Fruit fly (Drosophila melanogaster) Kc167 (cell line): ENCODE data around the gene koko.

Source experiments
- Sin3A ChIP-seq: fragments of >200 bp; optimal IDR thresholded peaks from 2 replicates; lab custom pipeline; 2018; ENCODE audit warnings: missing external identifiers
- insv ChIP-seq: fragments of >200 bp; optimal IDR thresholded peaks from 3 replicates; lab custom pipeline; 2018; ENCODE audit warnings: missing external identifiers

DNA sequence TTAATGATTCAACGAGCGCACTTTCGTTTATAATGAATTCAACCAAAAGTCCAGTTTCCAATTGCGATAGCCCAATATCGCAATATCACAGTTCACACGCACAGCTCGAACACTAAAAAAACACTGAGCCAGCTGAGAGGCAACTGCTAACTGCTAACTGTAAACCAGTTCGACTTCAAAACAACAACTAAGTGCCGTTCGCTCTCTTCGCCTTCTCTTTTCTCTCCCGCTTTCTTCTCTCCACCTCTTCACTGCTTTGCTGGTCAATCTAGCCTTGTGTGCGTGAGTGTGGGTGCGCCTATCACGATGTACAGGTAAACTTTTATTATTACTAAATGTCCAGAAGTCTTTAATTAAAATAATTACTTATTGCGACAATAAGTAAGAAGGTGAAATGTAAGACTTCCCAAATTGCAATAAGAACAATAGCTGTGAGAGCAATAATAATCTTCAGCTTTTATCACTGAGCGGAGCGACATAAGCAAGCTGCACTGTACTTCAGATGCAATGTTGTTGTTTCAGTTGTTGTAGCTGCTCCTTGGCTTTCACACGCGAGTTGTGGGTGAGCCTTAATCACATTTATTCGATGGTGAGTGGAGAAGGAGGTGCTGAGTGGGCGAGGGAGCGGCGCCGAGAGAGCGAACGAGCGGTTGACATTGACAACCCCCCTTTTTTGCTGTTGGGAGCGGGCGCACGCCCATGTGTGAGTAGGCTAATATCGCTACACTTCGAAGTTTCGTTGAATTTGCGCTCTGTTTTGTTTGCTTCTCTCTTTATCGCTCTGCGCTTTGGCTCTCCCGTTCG lies 5.8 kb upstream of the koko start, which contains the start of gene Vti1b:
- TF ChIP-seq insv (lab: Kevin White, UChicago) (no peak), Sin3A (no peak)
